Worm (Caenorhabditis elegans) whole organism, L2 larva: Measurements from ENCODE around the gene F11C1.1.

Experiments
- R02D3.7 ChIP-seq: fragments of 150-350 bp; optimal IDR thresholded peaks from 2 replicates; lab custom pipeline; 2014; ENCODE audit warnings: missing biosample characterization, missing genetic modification characterization
- ZK546.5 ChIP-seq: sonication (generic microtip); optimal IDR thresholded peaks from 2 replicates; lab custom pipeline; 2017; ENCODE audit warnings: missing biosample characterization, missing genetic modification characterization
- ceh-82 ChIP-seq: fragments of 150-350 bp; optimal IDR thresholded peaks from 2 replicates; lab custom pipeline; 2014; ENCODE audit warnings: missing biosample characterization, missing genetic modification characterization
- egl-27 ChIP-seq: sonication (generic microtip); optimal IDR thresholded peaks from 3 replicates; lab custom pipeline; 2017; ENCODE audit warnings: missing biosample characterization, missing genetic modification reagents, missing genetic modification characterization
- fos-1 ChIP-seq: fragments of 150-350 bp; optimal IDR thresholded peaks from 2 replicates; lab custom pipeline; 2014; ENCODE audit warnings: missing biosample characterization, missing genetic modification characterization
- lin-11 ChIP-seq: fragments of 150-350 bp; sonication (generic microtip); optimal IDR thresholded peaks from 2 replicates; lab custom pipeline; 2014; ENCODE audit warnings: missing biosample characterization, missing genetic modification characterization, inconsistent platforms, mixed read lengths
- lin-13 ChIP-seq: fragments of 150-350 bp; optimal IDR thresholded peaks from 2 replicates; lab custom pipeline; 2014; ENCODE audit warnings: missing biosample characterization, missing genetic modification reagents, missing genetic modification characterization
- nhr-12 ChIP-seq: fragments of 150-350 bp; optimal IDR thresholded peaks from 2 replicates; lab custom pipeline; 2014; ENCODE audit warnings: missing biosample characterization, missing genetic modification characterization
- nhr-129 ChIP-seq: fragments of 150-350 bp; optimal IDR thresholded peaks from 2 replicates; lab custom pipeline; 2014; ENCODE audit warnings: missing biosample characterization, missing genetic modification characterization
- nhr-23 ChIP-seq: fragments of 150-350 bp; optimal IDR thresholded peaks from 2 replicates; lab custom pipeline; 2014; ENCODE audit warnings: missing biosample characterization, missing genetic modification reagents, missing genetic modification characterization
- nhr-77 ChIP-seq: fragments of 150-350 bp; optimal IDR thresholded peaks from 2 replicates; lab custom pipeline; 2014; ENCODE audit warnings: missing biosample characterization, missing genetic modification characterization
- unc-62 ChIP-seq: fragments of 150-350 bp; optimal IDR thresholded peaks from 2 replicates; lab custom pipeline; 2014; ENCODE audit warnings: missing biosample characterization, missing genetic modification reagents, missing genetic modification characterization
- ztf-11 ChIP-seq: sonication (generic microtip); optimal IDR thresholded peaks from 2 replicates; lab custom pipeline; 2017; ENCODE audit warnings: missing biosample characterization, missing genetic modification characterization

DNA sequence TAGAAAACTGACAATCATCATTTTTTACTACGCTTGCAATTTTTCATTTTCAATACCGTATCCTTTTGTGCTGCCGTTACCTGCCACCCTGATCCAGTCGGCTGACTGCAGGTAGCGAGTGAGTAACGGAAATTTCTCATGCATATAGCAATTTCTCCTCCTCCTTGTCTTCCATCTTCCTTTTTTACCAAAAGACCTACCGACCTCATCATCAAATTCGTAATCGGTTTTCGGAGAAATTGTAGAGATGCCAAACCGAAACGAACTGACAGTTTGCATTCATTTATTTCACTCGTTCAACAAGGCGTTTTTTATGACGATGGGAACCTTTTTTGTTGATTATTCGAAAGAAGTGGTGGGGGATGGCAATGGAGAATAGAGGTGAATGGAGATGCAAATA lies 25.9 kb upstream of the F11C1.1 start:
- TF ChIP-seq ztf-11 (tag; lab: Kevin White, UChicago) (no peak), lin-13 (GFP tag; lab: Kevin White, UChicago) (no peak), fos-1 (no peak), ZK546.5 (tag; lab: Kevin White, UChicago) (no peak), nhr-77 (tag; lab: Kevin White, UChicago) (no peak), unc-62 (GFP tag; lab: Kevin White, UChicago) (no peak), nhr-12 (tag; lab: Kevin White, UChicago) (no peak), R02D3.7 (no peak), egl-27 (tag; lab: Kevin White, UChicago) (no peak), ceh-82 (tag; lab: Kevin White, UChicago) (no peak), nhr-129 (tag; lab: Kevin White, UChicago) (no peak), lin-11 (tag; lab: Kevin White, UChicago) (no peak), nhr-23 (no peak)
